Fruit fly (Drosophila melanogaster) S2 (cell line): Measurements from ENCODE around the gene CG6685.

Experiments
- CG8478 ChIP-seq: fragments of >200 bp; optimal IDR thresholded peaks from 2 replicates; lab custom pipeline; 2018
- CTCF ChIP-seq, 2 experiments: fragments of >200 bp; optimal IDR thresholded peaks; 2 replicates each; lab custom pipeline; 2018

CG6685 gene

dm6 chr3L:9968267-9968721, at the start of gene CG6685, which contains the start of gene Dronc:
Gene CG6685, minus strand, starts transcription at chr3L:9968317.
Gene Dronc, plus strand, starts transcription at chr3L:9968479.
- peak; percentile 41 to 43 for TF ChIP-seq CTCF (optimal IDR thresholded peaks at IDR 0.05; lab: Kevin White, UChicago)
- TF ChIP-seq CG8478 (lab: Kevin White, UChicago), result no peak

- TF ChIP-seq CTCF (optimal IDR thresholded peaks at IDR 0.05; lab: Kevin White, UChicago) (peak; percentile 59 to 60), CG8478 (lab: Kevin White, UChicago) (no peak)
Observed at dm6 chr3L:9974172-9974896, 6.2 kb upstream of the CG6685 start, which contains the start of gene dpr6. Gene dpr6, plus strand, starts transcription at chr3L:9974651.

dm6 chr3L:9972007-9972856, 4.1 kb upstream of the CG6685 start, which contains the start of the genes CG6674, CG42455 and vnc:
Gene CG6674, minus strand, starts transcription at chr3L:9972054.
Gene CG42455, plus strand, starts transcription at chr3L:9972312.
Gene vnc, plus strand, starts transcription at chr3L:9972312.
- TF ChIP-seq CG8478 (lab: Kevin White, UChicago) (no peak), CTCF (optimal IDR thresholded peaks at IDR 0.05; lab: Kevin White, UChicago) (no peak)

dm6 chr3L:9969158-9969557, 1.0 kb upstream of the CG6685 start:
- TF ChIP-seq CG8478 (lab: Kevin White, UChicago) (no peak), CTCF (optimal IDR thresholded peaks at IDR 0.05; lab: Kevin White, UChicago) (no peak)

dm6 chr3L:9927169-9927568, 40.9 kb downstream of the CG6685 start:
- no peak for TF ChIP-seq CTCF (optimal IDR thresholded peaks at IDR 0.05; lab: Kevin White, UChicago)
- TF ChIP-seq CG8478 (lab: Kevin White, UChicago), result no peak
